Worm (Caenorhabditis elegans) whole organism, L4/young adult: ENCODE measurements around the gene F08C6.18.

ENCODE experiments used
- W03F9.2 ChIP-seq: fragments of 150-350 bp; optimal IDR thresholded peaks from 2 replicates; lab custom pipeline; 2014; ENCODE audit warnings: missing biosample characterization, missing genetic modification characterization
- dao-5 ChIP-seq: sonication (generic microtip); optimal IDR thresholded peaks from 2 replicates; lab custom pipeline; 2016; ENCODE audit warnings: missing genotype, missing genetic modification characterization, moderate library complexity, missing compliant biosample characterization
- him-1 ChIP-seq: sonication (generic microtip); optimal IDR thresholded peaks from 2 replicates; lab custom pipeline; 2016; ENCODE audit warnings: missing genotype, missing genetic modification reagents, missing genetic modification characterization, missing compliant biosample characterization

- TF ChIP-seq W03F9.2 (tag; lab: Kevin White, UChicago), result no peak
- TF ChIP-seq him-1, result no peak
- TF ChIP-seq dao-5, result no peak
Observed at ce11 chrX:7596029-7596428, 22.6 kb upstream of the F08C6.18 start.
